Fruit fly (Drosophila melanogaster): ENCODE data around the gene Tk.

DNA sequence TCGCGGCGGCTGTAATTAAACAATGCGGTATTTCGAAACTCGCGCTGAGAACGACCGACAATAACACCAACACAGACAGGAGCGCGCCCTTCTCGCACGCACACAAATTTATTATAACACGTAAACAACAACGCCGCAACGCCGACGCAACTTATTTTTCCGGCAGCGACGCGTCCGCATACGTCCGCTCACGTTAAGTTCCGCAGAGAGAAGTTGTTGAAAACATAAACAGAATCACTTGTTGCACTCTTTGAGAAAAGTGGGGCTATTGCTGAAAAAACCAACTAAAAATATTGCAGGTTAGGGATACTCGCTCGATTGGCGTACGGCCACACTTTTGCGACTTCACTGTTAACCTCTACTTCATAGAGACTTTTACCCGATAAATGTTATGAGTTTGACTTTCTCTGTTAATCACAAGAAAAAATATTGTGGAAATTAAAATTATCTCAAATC, 56.3 kb downstream of the Tk start, which contains the start of gene Cad87A:
- no peak for TF ChIP-seq fd85E (GFP tag; optimal IDR thresholded peaks at IDR 0.05)
- no peak for TF ChIP-seq Hr4 (GFP tag; optimal IDR thresholded peaks at IDR 0.05)
- TF ChIP-seq Blimp-1 (GFP tag; optimal IDR thresholded peaks at IDR 0.05) = no peak
- no peak for TF ChIP-seq topi (GFP tag; optimal IDR thresholded peaks at IDR 0.05)
- no peak for TF ChIP-seq CG9139 (GFP tag; optimal IDR thresholded peaks at IDR 0.05)
- no peak for TF ChIP-seq lz (GFP tag; optimal IDR thresholded peaks at IDR 0.05)
- no peak for TF ChIP-seq CG6808 (GFP tag; optimal IDR thresholded peaks at IDR 0.05)
- no peak for TF ChIP-seq CG16779 (tag; optimal IDR thresholded peaks at IDR 0.05)
- TF ChIP-seq CG11294 (GFP tag; IDR thresholded peaks at IDR 0.05) = no peak
